Worm (Caenorhabditis elegans) whole organism, L4 larva: Measurements from ENCODE around the gene B0546.4.
"Not testable (repeated sequence)": the region's sequence is repeated elsewhere in the genome, so short reads cannot be mapped to it uniquely, and the experiment has no call there.

ENCODE experiments used
- F10B5.3 ChIP-seq: sonication (generic microtip); optimal IDR thresholded peaks from 2 replicates; lab custom pipeline; 2016; ENCODE audit warnings: mild to moderate bottlenecking, missing genetic modification characterization, missing compliant biosample characterization
- Y5F2A.4 ChIP-seq: fragments of 200-800 bp; sonication (Bioruptor generic); optimal IDR thresholded peaks from 2 replicates; lab custom pipeline; 2018; ENCODE audit warnings: mild to moderate bottlenecking, missing genetic modification characterization, missing compliant biosample characterization
- ZK546.5 ChIP-seq, 2 experiments: sonication (generic microtip); optimal IDR thresholded peaks; 2 replicates each; lab custom pipeline; 2017; ENCODE audit warnings: missing biosample characterization in 2 of 2, missing genetic modification characterization in 2 of 2
- aha-1 ChIP-seq: fragments of 150-350 bp; peaks from one replicate; lab custom pipeline; 2014; ENCODE audit warnings: missing biosample characterization, missing genetic modification characterization
- attf-4 ChIP-seq: sonication (generic microtip); optimal IDR thresholded peaks from 3 replicates; lab custom pipeline; 2017; ENCODE audit warnings: missing biosample characterization, missing genetic modification characterization
- ceh-28 ChIP-seq: fragments of 150-350 bp; optimal IDR thresholded peaks from 2 replicates; lab custom pipeline; 2014; ENCODE audit warnings: missing biosample characterization, missing genetic modification reagents, missing genetic modification characterization
- ceh-44 ChIP-seq: fragments of 200-800 bp; sonication (Bioruptor generic); IDR thresholded peaks from 2 replicates; pipeline ENCODE4 v1.3.6; 2022; ENCODE audit warnings: missing genetic modification reagents, missing genetic modification characterization, missing compliant biosample characterization
- cey-2 ChIP-seq: sonication (generic microtip); optimal IDR thresholded peaks from 3 replicates; lab custom pipeline; 2017; ENCODE audit warnings: missing genetic modification characterization, mild to moderate bottlenecking, missing compliant biosample characterization, antibody characterized with exemption, borderline replicate concordance; ENCODE audit not compliant: insufficient read depth
- ctbp-1 ChIP-seq: fragments of 200-800 bp; sonication (Bioruptor generic); IDR thresholded peaks from 2 replicates; pipeline ENCODE4 v1.3.6; 2022; ENCODE audit warnings: missing genetic modification reagents, missing genetic modification characterization, missing compliant biosample characterization
- daf-16 ChIP-seq, 3 experiments: sonication (generic microtip); optimal IDR thresholded peaks; 2 replicates each; lab custom pipeline; 2016 to 2017; ENCODE audit warnings: missing genetic modification characterization in 3 of 3, missing genetic modification reagents in 3 of 3, mild to moderate bottlenecking in 2 of 3, missing compliant biosample characterization in 2 of 3, missing biosample characterization in 1 of 3, moderate library complexity in 1 of 3
- daf-8 ChIP-seq: fragments of 200-800 bp; sonication (Bioruptor generic); IDR thresholded peaks from 2 replicates; pipeline ENCODE4 v1.3.6; 2022; ENCODE audit warnings: missing genetic modification characterization, missing compliant biosample characterization
- dmd-6 ChIP-seq: fragments of 200-800 bp; sonication (Bioruptor generic); IDR thresholded peaks from 2 replicates; pipeline ENCODE4 v1.3.6; 2022; ENCODE audit warnings: missing genetic modification reagents, missing genetic modification characterization, missing compliant biosample characterization
- dmd-8 ChIP-seq: fragments of 200-800 bp; sonication (Bioruptor generic); IDR thresholded peaks from 2 replicates; pipeline ENCODE4 v1.3.6; 2022; ENCODE audit warnings: missing genetic modification characterization, missing compliant biosample characterization
- duxl-1 ChIP-seq: sonication (generic microtip); optimal IDR thresholded peaks from 2 replicates; lab custom pipeline; 2016; ENCODE audit warnings: mild to moderate bottlenecking, missing genetic modification characterization, moderate library complexity, missing compliant biosample characterization; ENCODE audit not compliant: poor library complexity
- egl-27 ChIP-seq: sonication (generic microtip); optimal IDR thresholded peaks from 3 replicates; lab custom pipeline; 2017; ENCODE audit warnings: missing biosample characterization, missing genetic modification reagents, missing genetic modification characterization
- fos-1 ChIP-seq: fragments of 150-350 bp; optimal IDR thresholded peaks from 2 replicates; lab custom pipeline; 2014; ENCODE audit warnings: missing biosample characterization, missing genetic modification characterization
- gei-8 ChIP-seq: fragments of 200-800 bp; sonication (Bioruptor generic); optimal IDR thresholded peaks from 2 replicates; lab custom pipeline; 2018; ENCODE audit warnings: mild to moderate bottlenecking, missing genetic modification characterization, missing compliant biosample characterization
- lin-1 ChIP-seq: fragments of 200-800 bp; sonication (Bioruptor generic); IDR thresholded peaks from 2 replicates; pipeline ENCODE4 v1.3.6; 2022; ENCODE audit warnings: missing genetic modification reagents, missing genetic modification characterization, missing compliant biosample characterization
- lin-13 ChIP-seq: fragments of 150-350 bp; optimal IDR thresholded peaks from 2 replicates; lab custom pipeline; 2014; ENCODE audit warnings: missing biosample characterization, missing genetic modification reagents, missing genetic modification characterization
- lin-29 ChIP-seq: fragments of 200-800 bp; sonication (Bioruptor generic); IDR thresholded peaks from 2 replicates; pipeline ENCODE4 v1.3.6; 2022; ENCODE audit warnings: missing genetic modification reagents, missing genetic modification characterization, missing compliant biosample characterization
- lin-39 ChIP-seq: fragments of 150-350 bp; optimal IDR thresholded peaks from 2 replicates; lab custom pipeline; 2014; ENCODE audit warnings: missing biosample characterization, missing genetic modification reagents, missing genetic modification characterization
- lir-3 ChIP-seq: sonication (generic microtip); optimal IDR thresholded peaks from 2 replicates; lab custom pipeline; 2016; ENCODE audit warnings: mild to moderate bottlenecking, missing genetic modification characterization, missing compliant biosample characterization
- nhr-102 ChIP-seq: sonication (generic microtip); optimal IDR thresholded peaks from 2 replicates; lab custom pipeline; 2016; ENCODE audit warnings: mild to moderate bottlenecking, missing genetic modification characterization, moderate library complexity, missing compliant biosample characterization
- nhr-111 ChIP-seq: fragments of 200-800 bp; sonication (Bioruptor generic); optimal IDR thresholded peaks from 2 replicates; lab custom pipeline; 2018; ENCODE audit warnings: mild to moderate bottlenecking, missing genetic modification characterization, missing compliant biosample characterization
- nhr-25 ChIP-seq: sonication (generic microtip); optimal IDR thresholded peaks from 2 replicates; lab custom pipeline; 2017; ENCODE audit warnings: missing genetic modification characterization, mild to moderate bottlenecking, missing compliant biosample characterization, antibody characterized with exemption, moderate library complexity, borderline replicate concordance; ENCODE audit not compliant: insufficient read depth
- nhr-28 ChIP-seq: fragments of 150-350 bp; optimal IDR thresholded peaks from 2 replicates; lab custom pipeline; 2014; ENCODE audit warnings: missing biosample characterization, missing genetic modification characterization
- nhr-6 ChIP-seq: fragments of 150-350 bp; optimal IDR thresholded peaks from 2 replicates; lab custom pipeline; 2014; ENCODE audit warnings: missing biosample characterization, missing genetic modification characterization
- nhr-76 ChIP-seq: fragments of 150-350 bp; optimal IDR thresholded peaks from 2 replicates; lab custom pipeline; 2014; ENCODE audit warnings: missing biosample characterization, missing genetic modification characterization
- pha-4 ChIP-seq, 2 experiments: fragments of 150-350 bp in 1 of 2; fragments of 200-800 bp in 1 of 2; sonication (Bioruptor generic) in 1 of 2; IDR thresholded peaks in 1 of 2; optimal IDR thresholded peaks in 1 of 2; 2 replicates each; pipeline versions ENCODE4 v1.3.6 to Lab custom; 2014 to 2022; ENCODE audit warnings: missing genetic modification characterization in 2 of 2, missing genetic modification reagents in 2 of 2, missing biosample characterization in 1 of 2, missing compliant biosample characterization in 1 of 2
- pqm-1 ChIP-seq: sonication (generic microtip); optimal IDR thresholded peaks from 2 replicates; lab custom pipeline; 2017; ENCODE audit warnings: missing biosample characterization, missing genetic modification characterization
- skn-1 ChIP-seq: fragments of 150-350 bp; optimal IDR thresholded peaks from 2 replicates; lab custom pipeline; 2014; ENCODE audit warnings: missing biosample characterization, missing genetic modification characterization
- unc-130 ChIP-seq: sonication (generic microtip); optimal IDR thresholded peaks from 2 replicates; lab custom pipeline; 2016; ENCODE audit warnings: missing genetic modification reagents, missing genetic modification characterization, missing compliant biosample characterization
- unc-62 ChIP-seq, 3 experiments: fragments of 150-350 bp in 1 of 3; sonication (generic microtip); optimal IDR thresholded peaks in 2 of 3; peaks in 1 of 3; 1 replicate in 1 of 3; 2 replicates in 2 of 3; lab custom pipeline; 2014 to 2017; ENCODE audit warnings: missing biosample characterization in 3 of 3, missing genetic modification characterization in 3 of 3, missing genetic modification reagents in 3 of 3, missing genotype in 1 of 3
- zip-11 ChIP-seq: fragments of 200-800 bp; sonication (Bioruptor generic); IDR thresholded peaks from 2 replicates; pipeline ENCODE4 v1.3.6; 2022; ENCODE audit warnings: missing genetic modification characterization, missing compliant biosample characterization
- zip-2 ChIP-seq: fragments of 150-350 bp; optimal IDR thresholded peaks from 2 replicates; lab custom pipeline; 2014; ENCODE audit warnings: missing biosample characterization, missing genetic modification characterization

B0546.4 gene

ce11 chrIV:3384047-3384446 lies at the start of gene B0546.4:
B0546.4 (minus strand) TSS chrIV:3384147.
- TF ChIP-seq Y5F2A.4 (GFP tag; lab: Kevin White, UChicago) = no peak
- no peak for TF ChIP-seq gei-8 (GFP tag; lab: Kevin White, UChicago)
- no peak for TF ChIP-seq cey-2 (tag; lab: Kevin White, UChicago)
- no peak for TF ChIP-seq ctbp-1 (GFP tag; lab: Robert Waterston, UW)
- TF ChIP-seq daf-8 (GFP tag; lab: Robert Waterston, UW) = no peak
- TF ChIP-seq ZK546.5 (tag; optimal IDR thresholded peaks at IDR 0.05; lab: Kevin White, UChicago) = no peak
- no peak for TF ChIP-seq lin-13 (GFP tag; lab: Kevin White, UChicago)
- TF ChIP-seq duxl-1 (tag; lab: Kevin White, UChicago) = no peak
- TF ChIP-seq nhr-76 (tag; lab: Kevin White, UChicago) = no peak
- TF ChIP-seq aha-1 = no peak
- no peak for TF ChIP-seq lir-3 (tag; lab: Kevin White, UChicago)
- no peak for TF ChIP-seq lin-1 (GFP tag; lab: Robert Waterston, UW)
- TF ChIP-seq pha-4 (GFP tag; IDR thresholded peaks at IDR 0.05; lab: Robert Waterston, UW) = no peak
- no peak for TF ChIP-seq pha-4 (tag; optimal IDR thresholded peaks at IDR 0.05; lab: Kevin White, UChicago)
- TF ChIP-seq skn-1 (tag; lab: Kevin White, UChicago) = no peak
- TF ChIP-seq, all 104 proteins: peak for 0

ce11 chrIV:3433387-3433786 lies 49.4 kb upstream of the B0546.4 start, which contains the start of gene C04C3.7:
C04C3.7 (minus strand) TSS chrIV:3433487.
- not testable (repeated sequence) for TF ChIP-seq lin-39, zip-2, nhr-76 (tag; lab: Kevin White, UChicago)

ce11 chrIV:3428434-3428950 lies 44.5 kb upstream of the B0546.4 start, which contains the start of the genes C04C3.9 and srz-60:
C04C3.9 (minus strand) TSS chrIV:3428534.
srz-60 (plus strand) TSS chrIV:3428900.
- TF ChIP-seq daf-16 (GFP tag; optimal IDR thresholded peaks at IDR 0.05; lab: Kevin White, UChicago) = no peak
- TF ChIP-seq daf-16 (tag; optimal IDR thresholded peaks at IDR 0.05; lab: Kevin White, UChicago) = no peak
- peak in 1 of 2 experiments; percentile 30 for TF ChIP-seq unc-62 (GFP tag; optimal IDR thresholded peaks at IDR 0.05 in 1 of 2; lab: Kevin White, UChicago)
- TF ChIP-seq unc-62 (tag; optimal IDR thresholded peaks at IDR 0.05; lab: Kevin White, UChicago) = no peak

- TF ChIP-seq nhr-6 (tag; lab: Kevin White, UChicago) = no peak
Measured at ce11 chrIV:3422516-3422915, 38.6 kb upstream of the B0546.4 start, which contains the start of gene C04C3.6. C04C3.6 (minus strand) TSS chrIV:3422616.

ce11 chrIV:3418741-3419140 lies 34.8 kb upstream of the B0546.4 start:
- no peak for TF ChIP-seq unc-130 (GFP tag; lab: Kevin White, UChicago)
- peak; percentile 61 for TF ChIP-seq ceh-28 (tag; lab: Kevin White, UChicago)
- TF ChIP-seq zip-11 (GFP tag; lab: Robert Waterston, UW) = no peak

ce11 chrIV:3415383-3415782 lies 31.4 kb upstream of the B0546.4 start, which contains the start of gene lgc-9:
lgc-9 (plus strand) TSS chrIV:3415683.
- TF ChIP-seq ceh-44 (GFP tag; lab: Robert Waterston, UW) (no peak), daf-8 (GFP tag; lab: Robert Waterston, UW) (no peak)

- TF ChIP-seq aha-1 (no peak), pqm-1 (tag; lab: Kevin White, UChicago) (peak; percentile 49), egl-27 (tag; lab: Kevin White, UChicago) (no peak), attf-4 (tag; lab: Kevin White, UChicago) (no peak), dmd-6 (GFP tag; lab: Robert Waterston, UW) (no peak; the same call in 1 of the 2 replicates), nhr-111 (no peak), ZK546.5 (tag; optimal IDR thresholded peaks at IDR 0.05; lab: Kevin White, UChicago) (no peak), nhr-102 (no peak), daf-16 (GFP tag; optimal IDR thresholded peaks at IDR 0.05; lab: Kevin White, UChicago) (no peak), daf-16 (tag; optimal IDR thresholded peaks at IDR 0.05; lab: Kevin White, UChicago) (peak; percentile 2), fos-1 (tag; lab: Kevin White, UChicago) (no peak), F10B5.3 (tag; lab: Kevin White, UChicago) (no peak), nhr-28 (tag; lab: Kevin White, UChicago) (peak; percentile 20), nhr-25 (no peak), lin-29 (GFP tag; lab: Robert Waterston, UW) (no peak), dmd-8 (GFP tag; lab: Robert Waterston, UW) (no peak), ceh-28 (tag; lab: Kevin White, UChicago) (no peak)
Measured at ce11 chrIV:3400941-3401340, 17.0 kb upstream of the B0546.4 start.
